Worm (Caenorhabditis elegans): ENCODE data around the gene dhhc-10.

ce11 chrX:4658706-4659105 lies 48.3 kb upstream of the dhhc-10 start:
- TF ChIP-seq him-1 (tag; optimal IDR thresholded peaks at IDR 0.05) (no peak), dao-5 (tag; optimal IDR thresholded peaks at IDR 0.05) (no peak), W03F9.2 (tag; optimal IDR thresholded peaks at IDR 0.05) (no peak)
